Fruit fly (Drosophila melanogaster) ovary, adult (tissue): Measurements from ENCODE around the gene bma.

Experiments
- CG17801 ChIP-seq: fragments of 200-800 bp; optimal IDR thresholded peaks from 2 replicates; lab custom pipeline; 2019; ENCODE audit warnings: missing biosample characterization, mild to moderate bottlenecking, missing genetic modification characterization, moderate library complexity; ENCODE audit not compliant: partially characterized antibody

bma gene

DNA sequence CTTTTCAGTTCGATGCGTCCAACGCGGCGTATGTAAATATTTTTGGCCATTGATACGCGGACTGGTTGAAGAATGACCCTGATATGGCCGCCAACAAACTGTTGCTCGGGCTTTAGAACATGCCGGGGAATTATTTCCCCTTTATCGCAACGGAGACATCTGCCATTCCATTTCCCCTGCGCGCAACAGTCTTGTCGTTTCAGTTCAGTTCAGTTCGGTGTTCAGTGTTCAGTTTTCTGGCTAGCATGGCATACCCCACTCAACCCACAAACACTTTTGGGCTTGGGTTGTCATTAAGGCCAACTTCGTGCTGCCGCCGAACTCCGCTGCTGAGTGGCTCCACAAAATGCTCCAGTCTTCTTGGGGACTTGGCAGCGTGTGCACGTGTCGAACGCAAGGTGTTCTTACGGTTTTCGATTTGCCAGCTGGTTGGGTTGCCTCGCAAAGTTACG lies at the start of gene bma:
Gene bma, plus strand, starts transcription at position 402 of the 452 bp plus-strand sequence.
- TF ChIP-seq CG17801 (GFP tag; lab: Kevin White, UChicago): no peak

DNA sequence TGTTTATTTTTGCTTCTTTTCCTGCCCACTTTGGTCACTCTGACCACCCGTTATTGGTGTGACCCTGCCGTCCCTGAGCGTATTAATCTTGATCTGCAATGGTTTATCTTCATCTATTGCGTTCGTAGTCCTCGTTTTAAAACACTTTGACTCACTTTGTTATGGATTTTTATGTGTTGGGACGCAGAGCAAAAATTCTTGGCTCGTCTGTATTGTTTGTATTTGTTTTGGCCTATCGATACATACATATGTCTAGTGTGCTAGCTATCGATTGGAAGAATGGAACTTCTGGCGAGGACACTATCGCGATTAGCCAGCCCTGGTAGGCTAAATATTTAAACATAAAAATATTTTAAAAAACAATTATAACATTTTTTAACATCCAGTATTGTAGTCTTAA lies 48.3 kb upstream of the bma start, which contains the start of gene CG10809:
Gene CG10809, minus strand, starts transcription at position 266 of the 400 bp plus-strand sequence.
- peak; percentile 24 for TF ChIP-seq CG17801 (GFP tag; lab: Kevin White, UChicago)

dm6 chr3L:9863656-9864055 lies 44.3 kb upstream of the bma start:
- no peak for TF ChIP-seq CG17801 (GFP tag; lab: Kevin White, UChicago)

dm6 chr3L:9864275-9865052 lies 43.5 kb upstream of the bma start, which contains the start of the genes iPLA2-VIA and Ciz1:
Gene iPLA2-VIA (minus strand): TSS chr3L:9864349.
Gene Ciz1 (plus strand): TSS chr3L:9864639.
- TF ChIP-seq CG17801 (GFP tag; lab: Kevin White, UChicago): peak; percentile 4

DNA sequence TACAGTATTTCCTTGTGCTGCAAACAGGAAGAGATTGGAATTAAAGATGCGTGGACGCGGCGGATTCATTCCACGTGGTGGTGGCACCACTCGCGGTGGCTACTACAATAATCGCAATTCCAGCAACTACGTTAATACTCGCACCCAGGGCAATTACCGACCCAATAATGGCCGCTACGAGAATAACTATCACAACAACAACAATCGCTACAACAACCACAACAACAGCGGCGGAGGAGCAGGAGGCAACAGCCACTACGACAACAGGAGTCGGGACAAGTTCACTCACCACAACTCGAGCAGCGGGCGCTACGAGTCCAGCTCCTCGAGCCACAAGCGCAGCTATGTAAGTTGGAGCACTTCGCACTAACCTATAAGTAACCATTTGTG lies 42.9 kb upstream of the bma start:
- TF ChIP-seq CG17801 (GFP tag; lab: Kevin White, UChicago): no peak

- no peak for TF ChIP-seq CG17801 (GFP tag; lab: Kevin White, UChicago)
Observed at dm6 chr3L:9872035-9872434, 35.9 kb upstream of the bma start.

- TF ChIP-seq CG17801 (GFP tag; lab: Kevin White, UChicago): no peak
Observed at dm6 chr3L:9878685-9879084, 29.2 kb upstream of the bma start, which contains the start of gene CG34382. Gene CG34382 (plus strand): TSS chr3L:9878985.

DNA sequence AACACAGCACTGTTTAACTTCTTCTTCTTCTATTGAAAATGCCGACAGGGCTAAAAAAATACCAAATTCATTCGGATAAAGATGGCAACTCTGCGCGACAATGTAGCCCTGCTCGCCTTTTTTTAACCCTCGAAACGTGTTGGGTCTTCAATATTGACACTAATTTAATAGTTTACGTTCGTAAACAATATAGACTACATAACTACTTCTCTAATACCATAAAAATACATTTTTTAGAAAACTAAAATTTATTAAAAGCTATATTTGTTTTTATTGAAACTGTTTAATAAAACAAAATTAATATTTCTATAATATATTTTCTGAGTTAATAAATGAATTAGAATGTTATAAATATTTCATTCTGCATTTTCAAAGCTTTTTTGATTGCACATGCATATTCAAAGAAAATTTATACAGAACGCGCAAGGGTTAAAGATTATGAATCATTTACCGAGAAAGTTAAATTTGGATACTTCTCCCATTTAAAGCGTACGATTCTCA lies 19.2 kb upstream of the bma start, which contains the start of the genes Taf2 and CalpB:
Gene Taf2, minus strand, starts transcription at position 54 of the 501 bp plus-strand sequence.
Gene CalpB, plus strand, starts transcription at position 133 of the 501 bp plus-strand sequence.
- peak; percentile 93 for TF ChIP-seq CG17801 (GFP tag; lab: Kevin White, UChicago)

dm6 chr3L:9893983-9894382 lies 13.9 kb upstream of the bma start:
- TF ChIP-seq CG17801 (GFP tag; lab: Kevin White, UChicago): no peak

DNA sequence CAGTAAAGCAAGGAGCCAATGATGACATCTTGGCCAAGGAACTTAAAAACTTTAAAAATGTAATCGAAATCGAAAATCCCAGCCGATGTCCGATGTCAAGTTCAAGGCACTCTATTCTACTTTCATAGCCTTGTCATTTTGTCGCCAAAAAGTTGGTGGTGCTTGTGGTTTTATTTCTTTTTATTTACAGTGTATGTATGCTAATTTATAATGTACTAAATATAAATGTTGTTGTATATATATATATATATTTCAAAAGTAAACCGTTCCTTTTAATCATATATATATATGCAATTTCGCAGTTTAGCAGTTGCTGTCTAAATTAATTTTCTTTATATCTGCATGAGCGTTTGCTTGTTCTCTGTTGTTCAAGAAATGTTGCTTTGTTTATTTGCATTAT lies 13.3 kb upstream of the bma start, which contains the start of the genes CG6709 and Hez:
Gene CG6709, minus strand, starts transcription at position 101 of the 400 bp plus-strand sequence.
Gene Hez, minus strand, starts transcription at position 101 of the 400 bp plus-strand sequence.
- TF ChIP-seq CG17801 (GFP tag; lab: Kevin White, UChicago): no peak

DNA sequence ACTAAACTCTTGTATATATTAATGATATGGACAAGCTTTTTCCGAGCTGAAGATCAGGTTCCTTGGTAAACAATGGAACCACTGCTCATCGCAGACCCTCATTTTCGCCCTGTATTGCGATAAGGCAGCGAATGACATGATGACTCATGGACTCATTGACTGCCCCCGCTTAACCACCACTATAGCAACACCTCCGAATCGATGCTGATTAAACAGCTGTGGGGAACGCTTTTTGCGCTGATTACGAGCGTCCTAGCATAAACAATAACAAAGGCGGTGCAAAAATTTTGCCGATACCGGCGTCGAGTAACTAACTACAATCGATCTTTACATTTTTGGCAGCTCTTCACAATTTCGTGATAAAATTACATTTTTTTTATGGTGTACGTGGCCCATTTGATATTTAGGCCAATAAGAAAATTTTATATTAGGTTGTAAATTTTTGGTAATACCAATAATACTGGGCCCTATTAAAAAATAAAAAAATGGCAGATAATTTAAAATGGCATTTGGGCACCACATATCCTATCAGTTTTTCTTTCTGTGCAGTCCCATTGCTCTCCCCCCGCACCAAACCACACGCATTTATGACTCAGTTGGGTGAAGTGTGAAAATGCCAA lies 10.6 kb upstream of the bma start:
- TF ChIP-seq CG17801 (GFP tag; lab: Kevin White, UChicago): no peak

- peak; percentile 13 for TF ChIP-seq CG17801 (GFP tag; lab: Kevin White, UChicago)
Observed at dm6 chr3L:9898355-9898754, 9.6 kb upstream of the bma start, which contains the start of the genes CG6707 and CG46387. Gene CG6707 (minus strand): TSS chr3L:9898575. Gene CG46387 (plus strand): TSS chr3L:9898626.

dm6 chr3L:9899046-9899659 lies 8.8 kb upstream of the bma start, which contains the start of gene nudE:
Gene nudE (plus strand): TSS chr3L:9899241.
- TF ChIP-seq CG17801 (GFP tag; lab: Kevin White, UChicago): peak; percentile 18

DNA sequence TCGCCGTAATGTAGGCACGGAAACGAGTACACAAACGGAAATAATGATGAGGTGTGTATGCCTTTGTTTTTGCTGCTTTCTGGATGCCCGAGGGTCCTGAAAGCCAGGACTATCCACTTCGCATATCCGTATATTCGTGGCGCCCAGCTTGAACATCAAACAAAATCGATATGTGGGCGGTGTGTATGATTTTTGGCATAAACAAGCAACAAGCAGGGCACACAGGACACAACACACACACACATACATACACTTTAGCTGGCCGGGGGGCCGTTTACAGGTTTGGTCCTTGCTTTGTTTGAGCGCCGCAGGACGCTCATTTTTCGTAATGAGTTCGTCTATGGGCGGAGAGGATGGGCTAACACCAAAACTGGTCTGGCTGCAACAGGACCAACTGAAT lies 2.9 kb upstream of the bma start:
- no peak for TF ChIP-seq CG17801 (GFP tag; lab: Kevin White, UChicago)
